Fruit fly (Drosophila melanogaster): ENCODE measurements around the gene CG13887.

DNA sequence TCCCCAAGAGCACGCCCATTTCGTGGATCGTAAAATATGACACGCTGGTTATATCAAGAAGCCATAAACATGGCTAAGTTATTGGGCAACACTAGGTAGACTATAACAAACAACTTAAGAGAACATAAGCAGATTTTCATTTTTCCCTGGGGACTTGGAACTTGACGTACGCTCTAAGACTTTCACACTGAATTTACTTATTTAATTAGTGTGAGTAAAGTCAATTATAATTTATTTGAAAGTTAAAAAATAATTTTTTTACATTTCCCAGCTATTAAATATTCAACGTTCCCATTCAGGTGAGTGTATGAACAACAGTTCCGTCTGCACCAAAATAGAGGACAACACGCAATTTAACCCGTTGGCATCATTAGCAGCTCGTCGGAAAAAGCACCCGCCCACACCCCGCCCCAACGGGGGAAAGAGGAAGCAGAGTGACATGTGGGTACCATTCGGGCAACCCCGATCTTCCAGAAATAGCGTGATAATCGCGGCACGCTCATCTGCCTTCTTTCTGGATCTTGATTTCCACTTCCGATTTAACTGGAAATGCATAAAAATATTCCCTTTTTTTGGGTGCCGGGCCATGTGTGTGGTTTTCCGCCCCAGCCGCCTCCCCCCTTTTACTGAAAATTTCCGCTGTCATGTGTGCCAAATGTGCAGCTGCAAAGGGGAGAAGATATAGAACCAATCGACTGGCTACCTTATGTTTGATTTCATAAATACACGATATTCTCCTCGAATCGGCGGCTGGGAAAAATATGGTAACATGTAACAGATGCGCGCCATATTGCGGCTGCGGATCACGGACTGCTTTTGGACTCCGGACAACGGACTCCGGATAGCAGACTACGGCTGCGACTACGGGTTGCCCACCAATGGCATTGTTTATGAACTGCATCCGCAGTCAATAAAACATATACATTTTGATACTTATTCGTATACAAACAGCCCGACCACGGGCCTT is 22.1 kb upstream of the CG13887 start:
- TF ChIP-seq CG8301 (tag; optimal IDR thresholded peaks at IDR 0.05), result no peak
- TF ChIP-seq CG34367 (tag; optimal IDR thresholded peaks at IDR 0.05), result no peak
- TF ChIP-seq CG15710 (tag; optimal IDR thresholded peaks at IDR 0.05), result no peak
